Worm (Caenorhabditis elegans) whole organism, L4 larva: ENCODE data around the gene Y46H3C.7.
A peak's percentile ranks its signal among the peaks of the same experiment; 100 is the strongest.

Experiments used
- D1046.2 ChIP-seq: fragments of 200-800 bp; sonication (Bioruptor generic); IDR thresholded peaks from 2 replicates; pipeline ENCODE4 v1.3.6; 2022; ENCODE audit warnings: missing genetic modification characterization, missing compliant biosample characterization
- F26F4.8 ChIP-seq: fragments of 200-800 bp; sonication (Bioruptor generic); conservative IDR thresholded peaks from 2 replicates; pipeline ENCODE4 v1.3.6; 2022; ENCODE audit warnings: missing genetic modification characterization, missing compliant biosample characterization
- F37D6.2 ChIP-seq: sonication (generic microtip); optimal IDR thresholded peaks from 2 replicates; lab custom pipeline; 2016; ENCODE audit warnings: mild to moderate bottlenecking, missing genetic modification characterization, missing compliant biosample characterization
- F44E2.7 ChIP-seq: fragments of 200-800 bp; sonication (Bioruptor generic); IDR thresholded peaks from 2 replicates; pipeline ENCODE4 v2.1.2; 2022; ENCODE audit warnings: missing genetic modification characterization, missing compliant biosample characterization
- Y48G9A.11 ChIP-seq: fragments of 200-800 bp; sonication (Bioruptor generic); IDR thresholded peaks from 2 replicates; pipeline ENCODE4 v1.3.6; 2022; ENCODE audit warnings: missing genetic modification reagents, missing genetic modification characterization, missing compliant biosample characterization
- Y75B8A.6 ChIP-seq: fragments of 200-800 bp; sonication (Bioruptor generic); IDR thresholded peaks from 2 replicates; pipeline ENCODE4 v1.3.6; 2022; ENCODE audit warnings: missing genetic modification reagents, missing genetic modification characterization, missing compliant biosample characterization
- ZK337.2 ChIP-seq: fragments of 200-800 bp; sonication (Bioruptor generic); IDR thresholded peaks from 2 replicates; pipeline ENCODE4 v1.3.6; 2022; ENCODE audit warnings: missing genetic modification reagents, missing genetic modification characterization, missing compliant biosample characterization
- ZK546.5 ChIP-seq, 2 experiments: sonication (generic microtip); optimal IDR thresholded peaks; 2 replicates each; lab custom pipeline; 2017; ENCODE audit warnings: missing biosample characterization in 2 of 2, missing genetic modification characterization in 2 of 2
- aly-2 ChIP-seq: sonication (generic microtip); optimal IDR thresholded peaks from 2 replicates; lab custom pipeline; 2018; ENCODE audit warnings: missing biosample characterization, missing genetic modification characterization
- ama-1 ChIP-seq: fragments of 150-350 bp; optimal IDR thresholded peaks from 2 replicates; lab custom pipeline; 2014; ENCODE audit warnings: inconsistent platforms, mixed read lengths
- ceh-20 ChIP-seq: fragments of 200-800 bp; sonication (Bioruptor generic); IDR thresholded peaks from 2 replicates; pipeline ENCODE4 v1.3.6; 2022; ENCODE audit warnings: missing genetic modification reagents, missing genetic modification characterization, missing compliant biosample characterization
- ceh-44 ChIP-seq: fragments of 200-800 bp; sonication (Bioruptor generic); IDR thresholded peaks from 2 replicates; pipeline ENCODE4 v1.3.6; 2022; ENCODE audit warnings: missing genetic modification reagents, missing genetic modification characterization, missing compliant biosample characterization
- ceh-62 ChIP-seq: sonication (generic microtip); optimal IDR thresholded peaks from 2 replicates; lab custom pipeline; 2017; ENCODE audit warnings: missing biosample characterization, missing genetic modification characterization
- cey-2 ChIP-seq: sonication (generic microtip); optimal IDR thresholded peaks from 3 replicates; lab custom pipeline; 2017; ENCODE audit warnings: missing genetic modification characterization, mild to moderate bottlenecking, missing compliant biosample characterization, antibody characterized with exemption, borderline replicate concordance; ENCODE audit not compliant: insufficient read depth
- daf-16 ChIP-seq, 3 experiments: sonication (generic microtip); optimal IDR thresholded peaks; 2 replicates each; lab custom pipeline; 2016 to 2017; ENCODE audit warnings: missing genetic modification characterization in 3 of 3, missing genetic modification reagents in 3 of 3, mild to moderate bottlenecking in 2 of 3, missing compliant biosample characterization in 2 of 3, missing biosample characterization in 1 of 3, moderate library complexity in 1 of 3
- daf-8 ChIP-seq: fragments of 200-800 bp; sonication (Bioruptor generic); IDR thresholded peaks from 2 replicates; pipeline ENCODE4 v1.3.6; 2022; ENCODE audit warnings: missing genetic modification characterization, missing compliant biosample characterization
- dmd-9 ChIP-seq: fragments of 200-800 bp; sonication (Bioruptor generic); IDR thresholded peaks from 2 replicates; pipeline ENCODE4 v1.3.6; 2022; ENCODE audit warnings: missing genetic modification reagents, missing genetic modification characterization, missing compliant biosample characterization
- dpl-1 ChIP-seq: fragments of 150-350 bp; optimal IDR thresholded peaks from 2 replicates; lab custom pipeline; 2014; ENCODE audit warnings: missing biosample characterization, missing genetic modification reagents, missing genetic modification characterization
- egl-43 ChIP-seq: fragments of 200-800 bp; sonication (Bioruptor generic); IDR thresholded peaks from 2 replicates; pipeline ENCODE4 v1.3.6; 2022; ENCODE audit warnings: missing genetic modification reagents, missing genetic modification characterization, missing compliant biosample characterization
- fos-1 ChIP-seq: fragments of 150-350 bp; optimal IDR thresholded peaks from 2 replicates; lab custom pipeline; 2014; ENCODE audit warnings: missing biosample characterization, missing genetic modification characterization
- hlh-30 ChIP-seq: sonication (generic microtip); optimal IDR thresholded peaks from 2 replicates; lab custom pipeline; 2017; ENCODE audit warnings: antibody characterized with exemption, mild to moderate bottlenecking, missing genetic modification characterization, missing compliant biosample characterization; ENCODE audit not compliant: insufficient read depth
- jun-1 ChIP-seq: fragments of 150-350 bp; optimal IDR thresholded peaks from 2 replicates; lab custom pipeline; 2014; ENCODE audit warnings: missing biosample characterization, missing genetic modification reagents, missing genetic modification characterization
- lim-7 ChIP-seq: fragments of 200-800 bp; sonication (Bioruptor generic); IDR thresholded peaks from 2 replicates; pipeline ENCODE4 v1.3.6; 2022; ENCODE audit warnings: missing genetic modification characterization, missing compliant biosample characterization
- lin-1 ChIP-seq: fragments of 200-800 bp; sonication (Bioruptor generic); IDR thresholded peaks from 2 replicates; pipeline ENCODE4 v1.3.6; 2022; ENCODE audit warnings: missing genetic modification reagents, missing genetic modification characterization, missing compliant biosample characterization
- lin-29 ChIP-seq: fragments of 200-800 bp; sonication (Bioruptor generic); IDR thresholded peaks from 2 replicates; pipeline ENCODE4 v1.3.6; 2022; ENCODE audit warnings: missing genetic modification reagents, missing genetic modification characterization, missing compliant biosample characterization
- lin-39 ChIP-seq: fragments of 150-350 bp; optimal IDR thresholded peaks from 2 replicates; lab custom pipeline; 2014; ENCODE audit warnings: missing biosample characterization, missing genetic modification reagents, missing genetic modification characterization
- madf-5 ChIP-seq, 2 experiments: fragments of 200-800 bp; sonication (Bioruptor generic); IDR thresholded peaks; 2 replicates each; pipeline ENCODE4 v1.3.6; 2022; ENCODE audit warnings: missing compliant biosample characterization in 2 of 2, missing genetic modification characterization in 2 of 2
- mdt-29 ChIP-seq: fragments of 200-800 bp; sonication (Bioruptor generic); IDR thresholded peaks from 2 replicates; pipeline ENCODE4 v1.3.6; 2022; ENCODE audit warnings: missing genetic modification reagents, missing genetic modification characterization, missing compliant biosample characterization
- nhr-77 ChIP-seq: fragments of 150-350 bp; optimal IDR thresholded peaks from 2 replicates; lab custom pipeline; 2014; ENCODE audit warnings: missing biosample characterization, missing genetic modification characterization
- php-3 ChIP-seq: fragments of 200-800 bp; sonication (Bioruptor generic); IDR thresholded peaks from 2 replicates; pipeline ENCODE4 v1.3.6; 2022; ENCODE audit warnings: missing genetic modification reagents, missing genetic modification characterization, missing compliant biosample characterization
- rbr-2 ChIP-seq: sonication (generic microtip); optimal IDR thresholded peaks from 2 replicates; lab custom pipeline; 2016; ENCODE audit warnings: missing genotype, missing genetic modification characterization, missing compliant biosample characterization
- saeg-2 ChIP-seq: fragments of 200-800 bp; sonication (Bioruptor generic); IDR thresholded peaks from 2 replicates; pipeline ENCODE4 v1.3.6; 2022; ENCODE audit warnings: missing genetic modification reagents, missing genetic modification characterization, missing compliant biosample characterization
- spr-1 ChIP-seq: sonication (generic microtip); optimal IDR thresholded peaks from 2 replicates; lab custom pipeline; 2016; ENCODE audit warnings: mild to moderate bottlenecking, missing genetic modification characterization, missing compliant biosample characterization
- tag-97 ChIP-seq: fragments of 200-800 bp; sonication (Bioruptor generic); IDR thresholded peaks from 2 replicates; pipeline ENCODE4 v1.3.6; 2022; ENCODE audit warnings: missing genetic modification characterization, missing compliant biosample characterization
- zfp-3 ChIP-seq: fragments of 200-800 bp; sonication (Bioruptor generic); conservative IDR thresholded peaks from 2 replicates; pipeline ENCODE4 v1.3.6; 2022; ENCODE audit warnings: missing genetic modification reagents, missing genetic modification characterization, missing compliant biosample characterization

Gene Y46H3C.7

ce11 chrV:1713761-1714160, 19.9 kb upstream of the Y46H3C.7 start:
- 0 out of 2 replicates have a peak, but pooled peaks have one; percentile 28 for TF ChIP-seq daf-8
- TF ChIP-seq saeg-2 (GFP tag; lab: Robert Waterston, UW): peak; percentile 66
- peak in 1 of 2 experiments; percentile 93; a peak in 2 of 4 replicates for TF ChIP-seq madf-5 (GFP tag; IDR thresholded peaks at IDR 0.05; lab: Robert Waterston, UW)
- TF ChIP-seq D1046.2 (GFP tag; lab: Robert Waterston, UW): peak; percentile 26; the same call in 1 of the 2 replicates
- peak; percentile 6; the same call in 1 of the 2 replicates for TF ChIP-seq ZK337.2
- TF ChIP-seq lim-7 (GFP tag; lab: Robert Waterston, UW): peak; percentile 8; the same call in 1 of the 2 replicates
- peak; percentile 84 for TF ChIP-seq egl-43 (GFP tag; lab: Robert Waterston, UW)
- peak; percentile 86 for TF ChIP-seq F26F4.8 (GFP tag; lab: Robert Waterston, UW)
- TF ChIP-seq tag-97 (GFP tag; lab: Robert Waterston, UW): 0 out of 2 replicates have a peak, but pooled peaks have one; percentile 57
- peak; percentile 24; the same call in 1 of the 2 replicates for TF ChIP-seq php-3
- TF ChIP-seq lin-29 (GFP tag; lab: Robert Waterston, UW): peak; percentile 47; the same call in 1 of the 2 replicates
- TF ChIP-seq ceh-44 (GFP tag; lab: Robert Waterston, UW): 0 out of 2 replicates have a peak, but pooled peaks have one; percentile 31
- TF ChIP-seq zfp-3 (GFP tag; lab: Robert Waterston, UW): 0 out of 2 replicates have a peak, but pooled peaks have one; percentile 28
- TF ChIP-seq Y48G9A.11 (GFP tag; lab: Robert Waterston, UW): peak; percentile 47; the same call in 1 of the 2 replicates
- TF ChIP-seq mdt-29 (GFP tag; lab: Robert Waterston, UW): peak; percentile 58; the same call in 1 of the 2 replicates
- 0 out of 2 replicates have a peak, but pooled peaks have one; percentile 28 for TF ChIP-seq Y75B8A.6 (GFP tag; lab: Robert Waterston, UW)
- TF ChIP-seq F44E2.7: peak; percentile 92; the same call in 1 of the 2 replicates

DNA sequence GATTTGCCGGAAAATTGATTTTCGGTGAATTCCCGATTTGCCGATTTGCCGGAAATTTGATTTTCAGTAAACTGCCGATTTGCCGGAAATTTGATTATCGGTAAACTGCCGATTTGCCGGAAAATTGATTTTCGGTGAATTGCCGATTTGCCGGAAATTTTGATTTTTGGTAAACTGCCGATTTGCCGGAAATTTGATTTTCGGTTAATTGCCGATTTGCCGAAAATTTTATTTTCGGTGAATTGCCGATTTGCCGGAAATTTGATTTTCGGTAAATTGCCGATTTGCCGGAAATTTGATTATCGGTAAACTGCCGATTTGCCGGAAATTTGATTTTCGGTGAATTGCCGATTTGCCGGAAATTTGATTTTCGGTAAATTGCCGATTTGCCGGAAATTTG, 18.6 kb upstream of the Y46H3C.7 start:
- TF ChIP-seq F26F4.8 (GFP tag; lab: Robert Waterston, UW) (0 out of 2 replicates have a peak, but pooled peaks have one; percentile 12), tag-97 (GFP tag; lab: Robert Waterston, UW) (0 out of 2 replicates have a peak, but pooled peaks have one; percentile 57), dmd-9 (GFP tag; lab: Robert Waterston, UW) (0 out of 2 replicates have a peak, but pooled peaks have one; percentile 34), D1046.2 (GFP tag; lab: Robert Waterston, UW) (peak; percentile 70; the same call in 1 of the 2 replicates), madf-5 (GFP tag; IDR thresholded peaks at IDR 0.05; lab: Robert Waterston, UW) (0 out of 4 replicates have a peak, but pooled peaks of 1 of the 2 experiments have one; percentile 51)

DNA sequence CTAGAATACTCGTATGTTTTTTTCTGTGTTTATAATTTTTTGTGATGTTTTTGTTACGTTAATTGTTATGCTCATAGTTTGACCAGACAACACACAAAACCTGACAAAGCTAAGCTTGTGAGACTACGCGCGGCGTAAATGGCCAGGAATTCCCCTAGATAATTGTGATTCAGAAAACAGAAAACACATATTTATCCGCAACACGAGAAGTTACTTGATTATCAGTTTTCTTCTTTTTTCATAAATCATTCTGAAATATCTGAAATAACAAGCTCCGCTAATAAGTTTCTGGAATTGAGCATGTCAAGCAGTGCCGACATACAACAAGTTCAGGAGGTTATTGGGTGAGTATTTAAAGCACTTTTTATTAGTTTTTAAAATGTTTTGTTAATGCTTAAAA, 17.1 kb upstream of the Y46H3C.7 start, which contains the start of gene srw-100:
Gene srw-100 (plus strand): TSS at position 301 of the 400 bp plus-strand sequence.
- TF ChIP-seq Y75B8A.6 (GFP tag; lab: Robert Waterston, UW) (no peak), ZK546.5 (tag; optimal IDR thresholded peaks at IDR 0.05; lab: Kevin White, UChicago) (no peak), spr-1 (no peak), jun-1 (tag; lab: Kevin White, UChicago) (no peak), ceh-62 (tag; lab: Kevin White, UChicago) (no peak), cey-2 (no peak), rbr-2 (tag; lab: Kevin White, UChicago) (no peak), nhr-77 (tag; lab: Kevin White, UChicago) (no peak), tag-97 (GFP tag; lab: Robert Waterston, UW) (no peak), fos-1 (tag; lab: Kevin White, UChicago) (no peak), aly-2 (tag; lab: Kevin White, UChicago) (no peak), ama-1 (lab: Kevin White, UChicago) (no peak), lin-1 (no peak), lin-39 (no peak), F37D6.2 (tag; lab: Kevin White, UChicago) (no peak)

DNA sequence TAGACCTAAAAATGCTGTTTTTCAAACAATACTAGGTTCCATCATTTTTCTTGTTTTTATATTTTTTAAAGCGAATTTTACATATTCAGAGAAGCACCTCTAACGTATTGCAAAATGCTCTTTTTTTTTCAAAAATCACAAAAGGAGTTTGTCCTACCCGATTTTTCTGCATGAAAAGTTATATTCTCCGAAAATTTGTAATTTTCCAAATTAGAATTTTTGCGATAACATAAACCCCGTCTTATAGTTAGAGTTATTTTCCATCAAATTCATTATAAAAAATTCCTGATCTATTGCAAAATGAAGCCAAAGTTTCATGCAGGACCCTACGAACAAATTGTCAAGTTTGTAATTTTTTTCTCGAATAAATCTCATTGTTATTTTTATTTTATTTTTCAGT, 14.6 kb upstream of the Y46H3C.7 start, which contains the start of gene srw-99:
Gene srw-99 (plus strand): TSS at position 301 of the 400 bp plus-strand sequence.
- TF ChIP-seq daf-16 (GFP tag; optimal IDR thresholded peaks at IDR 0.05; lab: Kevin White, UChicago) (no peak), daf-16 (tag; optimal IDR thresholded peaks at IDR 0.05; lab: Kevin White, UChicago) (no peak), ceh-44 (GFP tag; lab: Robert Waterston, UW) (no peak), hlh-30 (no peak), php-3 (no peak), ceh-20 (GFP tag; lab: Robert Waterston, UW) (no peak), dpl-1 (GFP tag; lab: Kevin White, UChicago) (no peak), ZK546.5 (tag; optimal IDR thresholded peaks at IDR 0.05; lab: Kevin White, UChicago) (no peak)
- TF ChIP-seq, all 104 proteins: peak for 0
